Worm (Caenorhabditis elegans) whole organism, L3 larva: ENCODE data around the gene pha-2.

Experiments
- R02D3.7 ChIP-seq: fragments of 150-350 bp; optimal IDR thresholded peaks from 2 replicates; lab custom pipeline; 2014; ENCODE audit warnings: missing biosample characterization, missing genetic modification characterization
- ZK546.5 ChIP-seq: sonication (generic microtip); optimal IDR thresholded peaks from 2 replicates; lab custom pipeline; 2017; ENCODE audit warnings: missing biosample characterization, missing genetic modification characterization
- aly-2 ChIP-seq: fragments of 150-350 bp; optimal IDR thresholded peaks from 2 replicates; lab custom pipeline; 2014; ENCODE audit warnings: missing biosample characterization, missing genetic modification characterization
- ama-1 ChIP-seq: fragments of 150-350 bp; optimal IDR thresholded peaks from 2 replicates; lab custom pipeline; 2018
- ceh-16 ChIP-seq: sonication (generic microtip); optimal IDR thresholded peaks from 2 replicates; lab custom pipeline; 2017; ENCODE audit warnings: missing biosample characterization, missing genetic modification characterization
- ceh-82 ChIP-seq: fragments of 150-350 bp; optimal IDR thresholded peaks from 2 replicates; lab custom pipeline; 2014; ENCODE audit warnings: missing biosample characterization, missing genetic modification characterization
- ceh-9 ChIP-seq: sonication (generic microtip); optimal IDR thresholded peaks from 2 replicates; lab custom pipeline; 2018; ENCODE audit warnings: missing biosample characterization, missing genetic modification characterization
- egl-27 ChIP-seq: sonication (generic microtip); optimal IDR thresholded peaks from 4 replicates; lab custom pipeline; 2017; ENCODE audit warnings: missing biosample characterization, missing genetic modification reagents, missing genetic modification characterization
- egl-5 ChIP-seq: fragments of 150-350 bp; optimal IDR thresholded peaks from 2 replicates; lab custom pipeline; 2017; ENCODE audit warnings: missing biosample characterization, missing genetic modification reagents, missing genetic modification characterization, inconsistent platforms
- elt-1 ChIP-seq: fragments of 150-350 bp; optimal IDR thresholded peaks from 2 replicates; lab custom pipeline; 2014; ENCODE audit warnings: missing biosample characterization, missing genetic modification characterization
- elt-2 ChIP-seq: sonication (generic microtip); optimal IDR thresholded peaks from 2 replicates; lab custom pipeline; 2016; ENCODE audit warnings: missing genetic modification reagents, mild to moderate bottlenecking, missing genetic modification characterization, missing compliant biosample characterization
- elt-3 ChIP-seq, 3 experiments: fragments of 150-350 bp in 1 of 3; sonication (generic microtip) in 2 of 3; optimal IDR thresholded peaks; 2 replicates in 2 of 3; 4 replicates in 1 of 3; lab custom pipeline; 2014 to 2017; ENCODE audit warnings: missing biosample characterization in 3 of 3, missing genetic modification characterization in 3 of 3
- eor-1 ChIP-seq, 2 experiments: fragments of 150-350 bp; optimal IDR thresholded peaks; 2 replicates each; lab custom pipeline; 2014 to 2018; ENCODE audit warnings: missing biosample characterization in 2 of 2, missing genetic modification characterization in 2 of 2
- fos-1 ChIP-seq: fragments of 150-350 bp; optimal IDR thresholded peaks from 2 replicates; lab custom pipeline; 2014; ENCODE audit warnings: missing biosample characterization, missing genetic modification characterization
- hmg-11 ChIP-seq: sonication (generic microtip); optimal IDR thresholded peaks from 2 replicates; lab custom pipeline; 2016; ENCODE audit warnings: missing genetic modification characterization, missing compliant biosample characterization
- jun-1 ChIP-seq: fragments of 150-350 bp; optimal IDR thresholded peaks from 2 replicates; lab custom pipeline; 2014; ENCODE audit warnings: missing biosample characterization, missing genetic modification reagents, missing genetic modification characterization
- lin-15B ChIP-seq: fragments of 150-350 bp; optimal IDR thresholded peaks from 2 replicates; lab custom pipeline; 2014; ENCODE audit warnings: missing biosample characterization, missing genetic modification characterization
- lin-39 ChIP-seq: fragments of 150-350 bp; optimal IDR thresholded peaks from 2 replicates; lab custom pipeline; 2018; ENCODE audit warnings: missing biosample characterization, missing genetic modification reagents, missing genetic modification characterization
- lsy-12 ChIP-seq: sonication (generic microtip); optimal IDR thresholded peaks from 2 replicates; lab custom pipeline; 2016; ENCODE audit warnings: mild to moderate bottlenecking, missing genetic modification characterization, missing compliant biosample characterization
- mdl-1 ChIP-seq: fragments of 150-350 bp; optimal IDR thresholded peaks from 2 replicates; lab custom pipeline; 2014; ENCODE audit warnings: missing biosample characterization, missing genetic modification characterization
- mml-1 ChIP-seq: fragments of 150-350 bp; sonication (generic microtip); optimal IDR thresholded peaks from 3 replicates; lab custom pipeline; 2014; ENCODE audit warnings: missing biosample characterization, missing genetic modification characterization
- nfya-1 ChIP-seq: sonication (generic microtip); optimal IDR thresholded peaks from 2 replicates; lab custom pipeline; 2017; ENCODE audit warnings: missing genetic modification characterization, mild to moderate bottlenecking, missing compliant biosample characterization, antibody characterized with exemption, moderate library complexity; ENCODE audit not compliant: insufficient read depth
- nhr-11 ChIP-seq: fragments of 150-350 bp; optimal IDR thresholded peaks from 2 replicates; lab custom pipeline; 2014; ENCODE audit warnings: missing biosample characterization, missing genetic modification characterization
- nhr-12 ChIP-seq: fragments of 150-350 bp; optimal IDR thresholded peaks from 2 replicates; lab custom pipeline; 2014; ENCODE audit warnings: missing biosample characterization, missing genetic modification characterization
- nhr-23 ChIP-seq: fragments of 150-350 bp; optimal IDR thresholded peaks from 2 replicates; lab custom pipeline; 2014; ENCODE audit warnings: missing biosample characterization, missing genetic modification reagents, missing genetic modification characterization
- nhr-237 ChIP-seq: fragments of 150-350 bp; optimal IDR thresholded peaks from 2 replicates; lab custom pipeline; 2014; ENCODE audit warnings: missing biosample characterization, missing genetic modification characterization
- nhr-25 ChIP-seq: sonication (generic microtip); optimal IDR thresholded peaks from 2 replicates; lab custom pipeline; 2017; ENCODE audit warnings: missing biosample characterization, missing genetic modification characterization
- nhr-28 ChIP-seq: fragments of 150-350 bp; optimal IDR thresholded peaks from 2 replicates; lab custom pipeline; 2014; ENCODE audit warnings: missing biosample characterization, missing genetic modification characterization
- nhr-43 ChIP-seq: sonication (generic microtip); optimal IDR thresholded peaks from 2 replicates; lab custom pipeline; 2016; ENCODE audit warnings: mild to moderate bottlenecking, missing genetic modification characterization, missing compliant biosample characterization; ENCODE audit not compliant: poor library complexity, severe bottlenecking
- nhr-67 ChIP-seq: fragments of 150-350 bp; optimal IDR thresholded peaks from 2 replicates; lab custom pipeline; 2014; ENCODE audit warnings: missing biosample characterization, missing genetic modification characterization
- nhr-76 ChIP-seq: fragments of 150-350 bp; sonication (generic microtip); optimal IDR thresholded peaks from 5 replicates; lab custom pipeline; 2014; ENCODE audit warnings: missing biosample characterization, missing genetic modification characterization
- nhr-77 ChIP-seq: fragments of 150-350 bp; optimal IDR thresholded peaks from 2 replicates; lab custom pipeline; 2014; ENCODE audit warnings: missing biosample characterization, missing genetic modification characterization
- pha-4 ChIP-seq: fragments of 150-350 bp; optimal IDR thresholded peaks from 2 replicates; lab custom pipeline; 2014; ENCODE audit warnings: missing biosample characterization, missing genetic modification reagents, missing genetic modification characterization
- pqm-1 ChIP-seq: fragments of 150-350 bp; optimal IDR thresholded peaks from 2 replicates; lab custom pipeline; 2017; ENCODE audit warnings: missing biosample characterization, missing genetic modification characterization, inconsistent platforms
- sea-2 ChIP-seq: fragments of 150-350 bp; sonication (generic microtip); optimal IDR thresholded peaks from 4 replicates; lab custom pipeline; 2014; ENCODE audit warnings: missing biosample characterization, missing genetic modification reagents, missing genetic modification characterization
- snpc-4 ChIP-seq: fragments of 150-350 bp; optimal IDR thresholded peaks from 2 replicates; lab custom pipeline; 2014; ENCODE audit warnings: missing biosample characterization, missing genetic modification characterization
- tbx-2 ChIP-seq: sonication (generic microtip); optimal IDR thresholded peaks from 2 replicates; lab custom pipeline; 2016; ENCODE audit warnings: mild to moderate bottlenecking, missing genetic modification characterization, missing compliant biosample characterization
- unc-62 ChIP-seq: fragments of 150-350 bp; sonication (generic microtip); optimal IDR thresholded peaks from 4 replicates; lab custom pipeline; 2014; ENCODE audit warnings: missing biosample characterization, missing genetic modification reagents, missing genetic modification characterization
- zag-1 ChIP-seq: fragments of 150-350 bp; optimal IDR thresholded peaks from 2 replicates; lab custom pipeline; 2014; ENCODE audit warnings: missing biosample characterization, missing genetic modification characterization
- ztf-11 ChIP-seq: fragments of 150-350 bp; optimal IDR thresholded peaks from 2 replicates; lab custom pipeline; 2014; ENCODE audit warnings: missing biosample characterization, missing genetic modification characterization
- ztf-4 ChIP-seq: fragments of 150-350 bp; optimal IDR thresholded peaks from 2 replicates; lab custom pipeline; 2014; ENCODE audit warnings: missing biosample characterization, missing genetic modification characterization

pha-2 gene

DNA sequence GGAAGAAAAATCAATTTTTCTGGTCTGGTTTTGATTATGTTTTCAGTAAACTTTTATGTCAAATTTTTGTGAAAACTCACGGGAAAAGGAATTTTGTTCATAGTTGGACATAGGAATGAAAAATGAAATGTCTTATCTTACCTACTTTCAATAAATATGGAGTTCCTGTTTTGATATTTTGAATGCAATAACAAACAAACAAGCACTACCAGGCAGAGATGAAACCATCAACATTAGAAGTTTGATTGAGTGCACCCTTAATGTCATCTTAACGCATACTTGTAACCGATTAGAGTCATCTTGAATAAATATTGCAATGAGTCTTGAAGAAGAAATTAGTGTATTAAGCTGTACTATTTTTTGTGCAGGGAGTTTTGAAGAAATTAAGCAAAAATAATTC is 4.6 kb upstream of the pha-2 start, which contains the start of gene M6.11:
TSS of gene M6.11 (minus strand) at position 101 of the 400 bp plus-strand sequence.
- TF ChIP-seq eor-1 (tag; optimal IDR thresholded peaks at IDR 0.05; lab: Kevin White, UChicago) (no peak), jun-1 (tag; lab: Kevin White, UChicago) (no peak), ceh-82 (no peak), egl-5 (tag; lab: Kevin White, UChicago) (no peak), ama-1 (lab: Kevin White, UChicago) (no peak), ceh-9 (tag; lab: Kevin White, UChicago) (no peak), elt-1 (tag; lab: Kevin White, UChicago) (no peak), egl-27 (no peak), nhr-237 (no peak), hmg-11 (tag; lab: Kevin White, UChicago) (no peak)

DNA sequence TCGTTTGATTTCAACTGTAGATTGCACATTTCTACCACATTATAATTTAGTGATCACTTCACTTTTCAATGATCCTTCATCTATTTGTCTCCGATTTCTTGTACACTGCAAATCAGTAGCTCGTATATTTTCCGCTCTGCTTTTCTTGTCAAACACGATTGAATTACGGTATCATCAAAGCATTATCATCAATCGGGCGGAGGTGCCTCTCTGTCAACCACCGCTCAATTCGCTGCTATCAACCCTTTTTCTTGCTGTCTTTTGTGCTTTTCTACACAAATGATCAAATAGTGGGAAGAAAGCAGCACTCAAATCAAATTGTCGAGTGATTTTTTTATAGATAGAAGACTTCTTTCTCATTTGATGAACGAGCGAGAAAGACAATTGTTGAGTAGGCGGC is 795 bp upstream of the pha-2 start:
- TF ChIP-seq elt-2 (tag; lab: Kevin White, UChicago) (peak; percentile 63), elt-3 (tag; optimal IDR thresholded peaks at IDR 0.05; lab: Kevin White, UChicago) (no peak)
- TF ChIP-seq, all 47 proteins: peak for 1

DNA sequence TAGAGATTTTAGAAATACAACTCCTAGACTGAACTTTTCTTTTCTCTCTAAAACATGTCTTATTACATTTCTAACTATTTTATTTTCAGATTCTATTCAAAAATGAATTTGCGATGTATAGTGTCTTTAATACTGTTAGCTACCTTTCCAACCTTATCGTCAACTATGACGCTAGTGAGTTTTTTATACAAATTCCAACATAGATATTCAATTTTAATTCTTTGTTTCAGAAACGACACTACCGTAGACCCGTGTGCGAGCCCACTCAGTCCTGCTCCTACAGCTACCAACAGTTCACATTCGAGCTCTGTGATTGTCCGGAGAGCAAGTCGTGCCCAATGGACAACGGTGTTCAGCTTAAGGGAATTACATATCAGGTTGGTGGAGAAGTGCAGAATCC is 7.7 kb downstream of the pha-2 start, which contains the start of gene M6.4:
TSS of gene M6.4 (plus strand) at position 55 of the 400 bp plus-strand sequence.
- TF ChIP-seq mdl-1 (tag; lab: Kevin White, UChicago) (no peak), nhr-43 (tag; lab: Kevin White, UChicago) (no peak), snpc-4 (tag; lab: Kevin White, UChicago) (no peak), ZK546.5 (no peak), sea-2 (GFP tag; lab: Kevin White, UChicago) (no peak), elt-2 (tag; lab: Kevin White, UChicago) (no peak), nhr-12 (tag; lab: Kevin White, UChicago) (no peak), lin-15B (tag; lab: Kevin White, UChicago) (no peak), pqm-1 (no peak), ztf-11 (no peak), nhr-11 (tag; lab: Kevin White, UChicago) (no peak), hmg-11 (tag; lab: Kevin White, UChicago) (no peak)

DNA sequence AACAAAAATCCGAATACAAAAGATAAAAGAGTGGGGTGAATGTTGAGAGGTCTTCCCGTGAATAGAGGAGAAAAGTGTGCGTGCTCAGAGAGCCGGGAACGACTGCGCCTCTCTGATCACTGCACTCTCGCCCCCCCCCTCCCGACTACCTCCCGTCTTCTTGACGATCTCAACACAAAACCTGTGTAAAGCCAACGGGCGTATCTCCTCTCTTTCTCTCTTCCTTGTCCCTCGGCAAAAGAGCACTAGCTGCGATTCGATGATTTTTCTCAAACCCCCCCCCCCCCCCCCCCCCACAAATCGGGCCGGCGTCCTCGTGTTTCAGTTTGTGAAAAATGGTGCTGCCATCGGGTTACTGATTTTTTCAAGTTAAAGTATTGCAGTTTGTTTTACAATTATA is 15.1 kb downstream of the pha-2 start:
- TF ChIP-seq unc-62, result no peak
- TF ChIP-seq nhr-76, result no peak
- no peak for TF ChIP-seq snpc-4 (tag; lab: Kevin White, UChicago)
- no peak for TF ChIP-seq pqm-1
- TF ChIP-seq nhr-23 (tag; lab: Kevin White, UChicago), result no peak

DNA sequence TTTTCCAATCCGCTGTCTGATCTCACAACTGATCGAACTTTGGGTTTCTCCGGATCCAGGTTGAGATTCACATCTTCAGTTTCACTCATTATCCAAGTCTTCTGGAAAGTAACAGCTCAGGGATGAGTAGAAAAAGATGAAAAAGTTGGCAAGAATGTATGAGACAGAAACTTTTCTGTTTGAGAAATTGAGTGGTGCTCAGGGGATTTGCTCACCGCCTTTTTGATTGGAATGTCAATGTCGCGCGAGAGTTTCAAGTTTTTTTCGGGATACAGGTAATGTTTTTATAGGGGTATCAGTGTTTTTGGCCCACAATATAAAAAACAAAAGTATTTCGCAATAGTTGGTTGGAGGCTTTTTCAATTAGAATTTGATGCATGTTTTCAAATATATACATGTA is 15.6 kb downstream of the pha-2 start, which contains the start of gene unc-96:
TSS of gene unc-96 (minus strand) at position 101 of the 400 bp plus-strand sequence.
- no peak for TF ChIP-seq nhr-43 (tag; lab: Kevin White, UChicago)
- no peak for TF ChIP-seq egl-5 (tag; lab: Kevin White, UChicago)
- TF ChIP-seq lin-15B (tag; lab: Kevin White, UChicago), result no peak
- TF ChIP-seq nhr-28 (tag; lab: Kevin White, UChicago), result no peak
- TF ChIP-seq aly-2 (tag; lab: Kevin White, UChicago), result no peak
- no peak for TF ChIP-seq tbx-2 (tag; lab: Kevin White, UChicago)

DNA sequence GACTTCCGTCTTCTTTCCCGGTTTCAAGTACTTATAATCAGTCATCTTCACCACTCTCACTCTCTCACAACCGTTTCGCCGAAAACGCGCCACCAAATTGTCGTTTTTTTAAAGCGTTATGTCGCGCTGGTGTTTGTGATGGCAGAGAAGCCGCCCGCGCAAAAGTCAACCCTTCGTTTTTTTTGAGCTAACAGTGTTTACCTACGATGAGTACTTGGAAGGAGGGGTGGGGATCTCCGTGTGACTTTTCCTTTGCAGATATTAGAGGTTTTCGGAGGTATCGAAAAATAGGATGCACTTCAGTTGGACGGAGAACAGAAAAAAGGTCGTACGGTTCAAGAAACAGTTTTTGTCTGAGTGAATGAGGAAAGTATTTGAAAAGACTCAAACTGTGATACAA is 19.1 kb downstream of the pha-2 start:
- TF ChIP-seq unc-62 (no peak), snpc-4 (tag; lab: Kevin White, UChicago) (no peak), nhr-25 (tag; lab: Kevin White, UChicago) (no peak), nhr-77 (tag; lab: Kevin White, UChicago) (no peak), pha-4 (peak; percentile 69), ceh-9 (tag; lab: Kevin White, UChicago) (no peak)

DNA sequence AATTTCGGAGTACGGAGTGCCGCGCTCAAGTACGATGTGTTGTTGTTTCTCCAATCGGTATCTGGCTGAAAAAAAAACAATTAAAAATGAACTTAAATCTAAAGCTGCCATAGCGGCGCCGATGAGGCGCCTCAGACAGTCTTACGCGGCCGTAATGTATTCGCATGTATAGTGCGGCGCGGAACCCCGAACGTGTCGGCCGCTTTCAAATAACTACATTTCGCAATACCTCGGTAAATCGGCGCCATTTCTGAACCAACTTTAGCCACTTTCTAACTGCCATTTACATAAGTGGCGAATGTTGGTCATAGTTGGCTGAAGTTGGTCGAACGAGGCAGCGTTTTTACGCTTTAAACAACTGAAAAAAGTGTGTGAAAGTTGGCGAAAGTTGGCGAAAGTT is 24.0 kb downstream of the pha-2 start:
- TF ChIP-seq ama-1 (lab: Kevin White, UChicago) (no peak), lin-15B (tag; lab: Kevin White, UChicago) (no peak), lsy-12 (tag; lab: Kevin White, UChicago) (no peak), nfya-1 (tag; lab: Kevin White, UChicago) (no peak), elt-2 (tag; lab: Kevin White, UChicago) (no peak), ceh-16 (no peak), tbx-2 (tag; lab: Kevin White, UChicago) (no peak), nhr-12 (tag; lab: Kevin White, UChicago) (no peak), mml-1 (tag; lab: Kevin White, UChicago) (no peak), zag-1 (tag; lab: Kevin White, UChicago) (no peak), nhr-237 (no peak), lin-39 (tag; lab: Kevin White, UChicago) (no peak), R02D3.7 (tag; lab: Kevin White, UChicago) (no peak), nhr-23 (tag; lab: Kevin White, UChicago) (no peak), nhr-77 (tag; lab: Kevin White, UChicago) (no peak), aly-2 (tag; lab: Kevin White, UChicago) (no peak), nhr-67 (tag; lab: Kevin White, UChicago) (no peak), fos-1 (no peak), ztf-4 (tag; lab: Kevin White, UChicago) (no peak)
